Fruit fly (Drosophila melanogaster): ENCODE measurements around the gene CG33169.

dm6 chr3L:22868070-22868469, 4.4 kb downstream of the CG33169 start, which contains the start of gene EMC4:
- no peak for TF ChIP-seq CG8478 (optimal IDR thresholded peaks at IDR 0.05)
- no peak for TF ChIP-seq CTCF (optimal IDR thresholded peaks at IDR 0.05)

Measured in S2 (cell line).